Fruit fly (Drosophila melanogaster) whole organism, embryonic: ENCODE measurements around the gene CG42324.

Experiments
- Bdp1 ChIP-seq: fragments of 200-800 bp; sonication (Bioruptor generic); optimal IDR thresholded peaks from 3 replicates; lab custom pipeline; 2016; ENCODE audit warnings: missing biosample characterization, missing genetic modification characterization
- CG11093 ChIP-seq: fragments of 200-800 bp; sonication (Bioruptor generic); IDR thresholded peaks from 3 replicates; pipeline ENCODE4 v1.3.6; 2022; ENCODE audit warnings: missing biosample characterization, missing genetic modification characterization
- CG13424 ChIP-seq: fragments of 200-800 bp; sonication (Bioruptor generic); optimal IDR thresholded peaks from 2 replicates; lab custom pipeline; 2019; ENCODE audit warnings: missing biosample characterization, mild to moderate bottlenecking, missing genetic modification characterization, moderate library complexity
- CG13775 ChIP-seq: fragments of 200-800 bp; sonication (Bioruptor generic); optimal IDR thresholded peaks from 3 replicates; lab custom pipeline; 2017; ENCODE audit warnings: missing biosample characterization, mild to moderate bottlenecking, missing genetic modification characterization
- CG16813 ChIP-seq: fragments of 200-800 bp; sonication (Bioruptor generic); IDR thresholded peaks from 3 replicates; pipeline ENCODE4 v1.3.6; 2022; ENCODE audit warnings: missing biosample characterization, missing genetic modification characterization; ENCODE audit not compliant: partially characterized antibody
- CG17359 ChIP-seq: fragments of 200-800 bp; sonication (Bioruptor generic); optimal IDR thresholded peaks from 3 replicates; lab custom pipeline; 2018; ENCODE audit warnings: missing biosample characterization, mild to moderate bottlenecking, missing genetic modification characterization, moderate library complexity
- CG17912 ChIP-seq: fragments of 200-800 bp; sonication (Bioruptor generic); optimal IDR thresholded peaks from 2 replicates; lab custom pipeline; 2018; ENCODE audit warnings: missing biosample characterization, mild to moderate bottlenecking, missing genetic modification characterization
- CG2129 ChIP-seq: fragments of 200-800 bp; sonication (Bioruptor generic); IDR thresholded peaks from 2 replicates; pipeline ENCODE4 v1.3.6; 2022; ENCODE audit warnings: missing biosample characterization, missing genetic modification characterization; ENCODE audit not compliant: partially characterized antibody
- CG32532 ChIP-seq: fragments of 200-800 bp; sonication (Bioruptor generic); IDR thresholded peaks from 2 replicates; pipeline ENCODE4 v1.3.6; 2022; ENCODE audit warnings: missing biosample characterization, missing genetic modification characterization
- CG34224 ChIP-seq: fragments of 200-800 bp; sonication (Bioruptor generic); IDR thresholded peaks from 3 replicates; pipeline ENCODE4 v1.3.6; 2022; ENCODE audit warnings: missing biosample characterization, missing genetic modification characterization; ENCODE audit not compliant: partially characterized antibody
- CG5953 ChIP-seq: fragments of 200-800 bp; sonication (Bioruptor generic); IDR thresholded peaks from 2 replicates; pipeline ENCODE4 v1.3.6; 2022; ENCODE audit warnings: missing biosample characterization, missing genetic modification characterization
- CG6254 ChIP-seq: fragments of 200-800 bp; sonication (Bioruptor generic); optimal IDR thresholded peaks from 3 replicates; lab custom pipeline; 2017; ENCODE audit warnings: mild to moderate bottlenecking, missing biosample characterization, missing genetic modification reagents, missing genetic modification characterization
- CG6654 ChIP-seq: fragments of 200-800 bp; sonication (Bioruptor generic); optimal IDR thresholded peaks from 2 replicates; lab custom pipeline; 2017; ENCODE audit warnings: missing biosample characterization, mild to moderate bottlenecking, missing genetic modification characterization
- CG6791 ChIP-seq: fragments of 200-800 bp; sonication (Bioruptor generic); IDR thresholded peaks from 3 replicates; pipeline ENCODE4 v1.3.6; 2022; ENCODE audit warnings: missing biosample characterization, missing genetic modification characterization; ENCODE audit not compliant: partially characterized antibody
- CG6813 ChIP-seq: fragments of 200-800 bp; sonication (Bioruptor generic); optimal IDR thresholded peaks from 2 replicates; lab custom pipeline; 2017; ENCODE audit warnings: missing biosample characterization, missing genetic modification characterization, mild to moderate bottlenecking, moderate library complexity, missing genetic modification reagents
- CG7271 ChIP-seq: fragments of 200-800 bp; sonication (Bioruptor generic); optimal IDR thresholded peaks from 2 replicates; lab custom pipeline; 2018; ENCODE audit warnings: missing biosample characterization, mild to moderate bottlenecking, missing genetic modification characterization, moderate library complexity
- CG8290 ChIP-seq, 3 experiments: fragments of 200-800 bp; sonication (Bioruptor generic); optimal IDR thresholded peaks; 2 replicates each; lab custom pipeline; 2016 to 2019; ENCODE audit warnings: missing biosample characterization in 3 of 3, missing genetic modification characterization in 3 of 3, mild to moderate bottlenecking in 2 of 3, moderate library complexity in 1 of 3
- CG9727 ChIP-seq: fragments of 200-800 bp; sonication (Bioruptor generic); optimal IDR thresholded peaks from 3 replicates; lab custom pipeline; 2017; ENCODE audit warnings: missing biosample characterization, mild to moderate bottlenecking, missing genetic modification characterization
- CG9797 ChIP-seq: fragments of 200-800 bp; sonication (Bioruptor generic); optimal IDR thresholded peaks from 3 replicates; lab custom pipeline; 2018; ENCODE audit warnings: missing biosample characterization, mild to moderate bottlenecking, missing genetic modification characterization
- Camta ChIP-seq: fragments of 200-800 bp; sonication (Bioruptor generic); optimal IDR thresholded peaks from 2 replicates; lab custom pipeline; 2016; ENCODE audit warnings: missing biosample characterization, missing genetic modification characterization
- Dad ChIP-seq: fragments of 200-800 bp; sonication (Bioruptor generic); optimal IDR thresholded peaks from 3 replicates; lab custom pipeline; 2016; ENCODE audit warnings: missing biosample characterization, missing genetic modification characterization
- Dbx ChIP-seq: fragments of 200-800 bp; sonication (Bioruptor generic); IDR thresholded peaks from 3 replicates; pipeline ENCODE4 v1.3.6; 2022; ENCODE audit warnings: missing biosample characterization, missing genetic modification characterization
- Dll ChIP-seq: fragments of 200-800 bp; sonication (Bioruptor generic); IDR thresholded peaks from 4 replicates; pipeline ENCODE4 v1.3.6; 2022; ENCODE audit warnings: missing biosample characterization, missing genetic modification characterization; ENCODE audit not compliant: partially characterized antibody
- ERR ChIP-seq: fragments of 200-800 bp; sonication (Bioruptor generic); optimal IDR thresholded peaks from 2 replicates; lab custom pipeline; 2016; ENCODE audit warnings: missing biosample characterization, missing genetic modification characterization
- HLH3B ChIP-seq: fragments of 200-800 bp; sonication (Bioruptor generic); IDR thresholded peaks from 2 replicates; pipeline ENCODE4 v1.3.6; 2022; ENCODE audit warnings: missing biosample characterization, missing genetic modification characterization
- HmgD ChIP-seq: fragments of 200-800 bp; sonication (Bioruptor generic); optimal IDR thresholded peaks from 3 replicates; lab custom pipeline; 2016; ENCODE audit warnings: missing biosample characterization, missing genetic modification characterization
- Hr3 ChIP-seq: fragments of 200-800 bp; sonication (Bioruptor generic); optimal IDR thresholded peaks from 3 replicates; lab custom pipeline; 2016; ENCODE audit warnings: missing biosample characterization, missing genetic modification characterization
- MTF-1 ChIP-seq: fragments of 200-800 bp; sonication (Bioruptor generic); optimal IDR thresholded peaks from 2 replicates; lab custom pipeline; 2018; ENCODE audit warnings: missing biosample characterization, mild to moderate bottlenecking, missing genetic modification characterization, borderline replicate concordance
- Mes4 ChIP-seq: fragments of 200-800 bp; sonication (Bioruptor generic); optimal IDR thresholded peaks from 2 replicates; lab custom pipeline; 2016; ENCODE audit warnings: missing biosample characterization, missing genetic modification characterization
- NC2α ChIP-seq: fragments of 200-800 bp; sonication (Bioruptor generic); optimal IDR thresholded peaks from 2 replicates; lab custom pipeline; 2016; ENCODE audit warnings: missing biosample characterization, missing genetic modification characterization
- Six4 ChIP-seq: fragments of 200-800 bp; sonication (Bioruptor generic); optimal IDR thresholded peaks from 2 replicates; lab custom pipeline; 2016; ENCODE audit warnings: missing biosample characterization, missing genetic modification characterization
- Sox102F ChIP-seq: fragments of 200-800 bp; sonication (Bioruptor generic); optimal IDR thresholded peaks from 2 replicates; lab custom pipeline; 2018; ENCODE audit warnings: missing biosample characterization, mild to moderate bottlenecking, missing genetic modification characterization, moderate library complexity
- TFAM ChIP-seq: fragments of 200-800 bp; sonication (Bioruptor generic); optimal IDR thresholded peaks from 2 replicates; lab custom pipeline; 2017; ENCODE audit warnings: missing biosample characterization, missing genetic modification characterization, inconsistent platforms
- Usf ChIP-seq: fragments of 200-800 bp; sonication (Bioruptor generic); optimal IDR thresholded peaks from 2 replicates; lab custom pipeline; 2017; ENCODE audit warnings: missing genotype, missing biosample characterization, missing genetic modification characterization
- Vsx1 ChIP-seq: fragments of 200-800 bp; sonication (Bioruptor generic); optimal IDR thresholded peaks from 2 replicates; lab custom pipeline; 2017; ENCODE audit warnings: missing biosample characterization, mild to moderate bottlenecking, missing genetic modification characterization, missing genetic modification reagents
- ab ChIP-seq: fragments of 200-800 bp; sonication (Bioruptor generic); optimal IDR thresholded peaks from 2 replicates; lab custom pipeline; 2016; ENCODE audit warnings: missing biosample characterization, missing genetic modification characterization
- abd-A ChIP-seq: fragments of 200-800 bp; sonication (Bioruptor generic); optimal IDR thresholded peaks from 3 replicates; lab custom pipeline; 2019; ENCODE audit warnings: missing biosample characterization, mild to moderate bottlenecking, missing genetic modification characterization, moderate library complexity
- ato ChIP-seq: fragments of 200-800 bp; sonication (Bioruptor generic); IDR thresholded peaks from 2 replicates; pipeline ENCODE4 v1.3.6; 2022; ENCODE audit warnings: missing biosample characterization, missing genetic modification characterization; ENCODE audit not compliant: partially characterized antibody
- az2 ChIP-seq: fragments of 200-800 bp; sonication (Bioruptor generic); optimal IDR thresholded peaks from 3 replicates; lab custom pipeline; 2016; ENCODE audit warnings: missing biosample characterization, missing genetic modification characterization
- cas ChIP-seq: fragments of 200-800 bp; sonication (Bioruptor generic); IDR thresholded peaks from 2 replicates; pipeline ENCODE4 v1.3.6; 2022; ENCODE audit warnings: missing biosample characterization, missing genetic modification characterization
- dmrt99B ChIP-seq: fragments of 200-800 bp; sonication (Bioruptor generic); optimal IDR thresholded peaks from 2 replicates; lab custom pipeline; 2018; ENCODE audit warnings: missing biosample characterization, mild to moderate bottlenecking, missing genetic modification characterization, moderate library complexity
- lov ChIP-seq, 2 experiments: fragments of 200-800 bp in 1 of 2; fragments of >200 bp in 1 of 2; sonication (Bioruptor generic) in 1 of 2; IDR thresholded peaks in 1 of 2; optimal IDR thresholded peaks in 1 of 2; 2 replicates in 1 of 2; 3 replicates in 1 of 2; pipeline versions ENCODE4 v1.3.6 to Lab custom; 2017 to 2022; ENCODE audit warnings: missing biosample characterization in 1 of 2, missing genetic modification characterization in 1 of 2
- nmo ChIP-seq: fragments of 200-800 bp; sonication (Bioruptor generic); optimal IDR thresholded peaks from 2 replicates; lab custom pipeline; 2018; ENCODE audit warnings: missing biosample characterization, mild to moderate bottlenecking, missing genetic modification characterization, moderate library complexity
- pb ChIP-seq: fragments of 200-800 bp; sonication (Bioruptor generic); optimal IDR thresholded peaks from 3 replicates; lab custom pipeline; 2016; ENCODE audit warnings: missing biosample characterization, missing genetic modification characterization
- slou ChIP-seq: fragments of 200-800 bp; sonication (Bioruptor generic); optimal IDR thresholded peaks from 3 replicates; lab custom pipeline; 2016; ENCODE audit warnings: missing biosample characterization, missing genetic modification characterization
- so ChIP-seq: fragments of 200-800 bp; sonication (Bioruptor generic); IDR thresholded peaks from 3 replicates; pipeline ENCODE4 v1.3.6; 2022; ENCODE audit warnings: missing biosample characterization, missing genetic modification characterization
- unc-4 ChIP-seq: fragments of 200-800 bp; sonication (Bioruptor generic); IDR thresholded peaks from 2 replicates; pipeline ENCODE4 v1.3.6; 2022; ENCODE audit warnings: missing biosample characterization, missing genetic modification characterization; ENCODE audit not compliant: partially characterized antibody

Gene CG42324

dm6 chr3L:3460402-3461027 is 11.7 kb upstream of the CG42324 start, which contains the start of gene eIF5B (continued):
- peak; percentile 82; the same call in 2 of the 3 replicates for TF ChIP-seq CG11093 (GFP tag; lab: Robert Waterston, UW)
- peak; percentile 78 for TF ChIP-seq Usf (GFP tag; lab: Kevin White, UChicago)
- TF ChIP-seq MTF-1 (GFP tag; lab: Kevin White, UChicago): peak; percentile 23
- no peak for TF ChIP-seq lov (optimal IDR thresholded peaks at IDR 0.05; lab: Kevin White, UChicago)
- TF ChIP-seq lov (GFP tag; IDR thresholded peaks at IDR 0.05; lab: Robert Waterston, UW): peak; percentile 70; the same call in 1 of the 3 replicates
- peak; percentile 34 for TF ChIP-seq ab (GFP tag; lab: Kevin White, UChicago)
- TF ChIP-seq CG13775 (GFP tag; lab: Kevin White, UChicago): peak; percentile 87
- TF ChIP-seq CG6654 (GFP tag; lab: Kevin White, UChicago): peak; percentile 44
- peak; percentile 20 for TF ChIP-seq CG6813 (GFP tag; lab: Kevin White, UChicago)
- peak; percentile 9 for TF ChIP-seq Six4 (GFP tag; lab: Kevin White, UChicago)
- TF ChIP-seq TFAM (GFP tag; lab: Kevin White, UChicago): no peak
- peak; percentile 32 for TF ChIP-seq CG8290 (GFP tag; optimal IDR thresholded peaks at IDR 0.05; lab: Kevin White, UChicago)
- TF ChIP-seq CG8290 (tag; optimal IDR thresholded peaks at IDR 0.05; lab: Kevin White, UChicago): peak; percentile 6 to 73
- peak; percentile 79 for TF ChIP-seq Sox102F
- 0 out of 4 replicates have a peak, but pooled peaks have one; percentile 35 for TF ChIP-seq Dll (GFP tag; lab: Robert Waterston, UW)
- TF ChIP-seq ERR: no peak
- TF ChIP-seq so (GFP tag; lab: Robert Waterston, UW): peak; percentile 79; the same call in 1 of the 3 replicates
- peak; percentile 74 for TF ChIP-seq cas
- 0 out of 2 replicates have a peak, but pooled peaks have one; percentile 22 for TF ChIP-seq unc-4 (GFP tag; lab: Robert Waterston, UW)
- TF ChIP-seq CG6791: no peak
- no peak for TF ChIP-seq Vsx1
- peak; percentile 83 for TF ChIP-seq CG9727 (GFP tag; lab: Kevin White, UChicago)
- TF ChIP-seq CG9797 (GFP tag; lab: Kevin White, UChicago): peak; percentile 60
- TF ChIP-seq CG34224 (GFP tag; lab: Robert Waterston, UW): peak; percentile 17; the same call in 1 of the 3 replicates
- no peak for TF ChIP-seq pb (GFP tag; lab: Kevin White, UChicago)
- TF ChIP-seq Dad (GFP tag; lab: Kevin White, UChicago): peak; percentile 38
- peak; percentile 72; the same call in 1 of the 2 replicates for TF ChIP-seq HLH3B (GFP tag; lab: Robert Waterston, UW)
- peak; percentile 29 for TF ChIP-seq Camta (GFP tag; lab: Kevin White, UChicago)
- TF ChIP-seq CG6254 (GFP tag; lab: Kevin White, UChicago): peak; percentile 11
- TF ChIP-seq CG32532 (GFP tag; lab: Robert Waterston, UW): peak; percentile 88
- TF ChIP-seq nmo (GFP tag; lab: Kevin White, UChicago): peak; percentile 91
- TF ChIP-seq CG5953: peak; percentile 66
- no peak for TF ChIP-seq CG16813 (GFP tag; lab: Robert Waterston, UW)
- no peak for TF ChIP-seq NC2α (GFP tag; lab: Kevin White, UChicago)
- peak; percentile 68 for TF ChIP-seq CG17359 (tag; lab: Kevin White, UChicago)
- TF ChIP-seq abd-A: no peak
- no peak for TF ChIP-seq ato
- peak; percentile 85 for TF ChIP-seq az2 (GFP tag; lab: Kevin White, UChicago)
- TF ChIP-seq CG17912 (GFP tag; lab: Kevin White, UChicago): peak; percentile 29
- no peak for TF ChIP-seq HmgD (GFP tag; lab: Kevin White, UChicago)
- no peak for TF ChIP-seq CG2129 (GFP tag; lab: Robert Waterston, UW)
- peak; percentile 79 for TF ChIP-seq Dbx (GFP tag; lab: Robert Waterston, UW)
- peak; percentile 83 for TF ChIP-seq Hr3
- TF ChIP-seq slou (GFP tag; lab: Kevin White, UChicago): peak; percentile 67
- TF ChIP-seq dmrt99B (tag; lab: Kevin White, UChicago): peak; percentile 76
- peak; percentile 1 for TF ChIP-seq Mes4 (GFP tag; lab: Kevin White, UChicago)
- peak; percentile 84 for TF ChIP-seq CG13424
- no peak for TF ChIP-seq CG7271 (tag; lab: Kevin White, UChicago)
- TF ChIP-seq Bdp1: peak; percentile 36
